Worm (Caenorhabditis elegans) whole organism, mixed stage, embryonic: Measurements from ENCODE around the gene C18E9.2.

ENCODE experiments used
- blmp-1 ChIP-seq: fragments of 150-350 bp; optimal IDR thresholded peaks from 2 replicates; lab custom pipeline; 2014; ENCODE audit warnings: missing biosample characterization, missing genetic modification characterization
- ceh-39 ChIP-seq: fragments of 150-350 bp; optimal IDR thresholded peaks from 2 replicates; lab custom pipeline; 2014; ENCODE audit warnings: missing biosample characterization, missing genetic modification characterization
- elt-3 ChIP-seq: fragments of 150-350 bp; optimal IDR thresholded peaks from 2 replicates; lab custom pipeline; 2014; ENCODE audit warnings: missing biosample characterization, missing genetic modification characterization
- hlh-1 ChIP-seq: fragments of 150-350 bp; optimal IDR thresholded peaks from 2 replicates; lab custom pipeline; 2014; ENCODE audit warnings: missing biosample characterization, missing genetic modification reagents, missing genetic modification characterization
- snpc-4 ChIP-seq: fragments of 150-350 bp; optimal IDR thresholded peaks from 2 replicates; lab custom pipeline; 2014; ENCODE audit warnings: missing biosample characterization, missing genetic modification characterization
- unc-39 ChIP-seq: fragments of 150-350 bp; optimal IDR thresholded peaks from 2 replicates; lab custom pipeline; 2014; ENCODE audit warnings: missing biosample characterization, missing genetic modification characterization
- unc-62 ChIP-seq: fragments of 150-350 bp; optimal IDR thresholded peaks from 2 replicates; lab custom pipeline; 2014; ENCODE audit warnings: missing biosample characterization, missing genetic modification reagents, missing genetic modification characterization
- ztf-11 ChIP-seq: fragments of 150-350 bp; optimal IDR thresholded peaks from 2 replicates; lab custom pipeline; 2014; ENCODE audit warnings: missing biosample characterization, missing genetic modification characterization

DNA sequence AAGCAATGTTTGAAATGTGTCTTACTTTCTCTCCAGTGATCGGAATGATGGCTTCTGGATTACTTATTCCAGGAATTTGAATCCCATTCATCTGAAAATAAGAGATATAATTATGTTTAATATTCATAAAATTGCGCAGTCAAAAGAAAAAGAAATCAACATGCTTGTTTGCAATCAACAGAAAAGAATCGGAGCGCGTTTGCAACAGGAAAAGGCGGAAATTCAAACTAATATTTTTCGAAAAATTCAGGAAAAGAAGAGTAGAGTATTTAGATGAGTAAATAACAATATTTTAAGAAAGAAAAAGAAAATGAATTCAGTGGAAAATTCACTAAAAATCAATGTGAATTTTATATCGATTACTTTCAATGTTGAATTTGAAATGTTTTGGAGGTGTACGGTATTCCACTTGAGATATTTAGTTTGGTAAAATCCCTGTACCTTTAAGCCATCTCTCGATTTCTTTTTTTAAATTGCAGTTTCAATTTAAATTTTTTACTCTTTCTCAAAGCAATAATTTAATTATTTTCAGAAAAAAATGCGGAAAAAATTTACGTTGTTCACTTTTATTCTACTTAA is 24.4 kb upstream of the C18E9.2 start, which contains the start of the genes set-17 and T21B10.4:
- no peak for TF ChIP-seq ceh-39
- TF ChIP-seq ztf-11: no peak
- no peak for TF ChIP-seq hlh-1 (tag; lab: Kevin White, UChicago)
- TF ChIP-seq unc-62: no peak
- no peak for TF ChIP-seq unc-39 (tag; lab: Kevin White, UChicago)
- no peak for TF ChIP-seq elt-3
- no peak for TF ChIP-seq snpc-4 (tag; lab: Kevin White, UChicago)
- TF ChIP-seq blmp-1 (tag; lab: Kevin White, UChicago): no peak
